Fruit fly (Drosophila melanogaster): ENCODE results near the gene CG42266.

The CG42266 gene

DNA sequence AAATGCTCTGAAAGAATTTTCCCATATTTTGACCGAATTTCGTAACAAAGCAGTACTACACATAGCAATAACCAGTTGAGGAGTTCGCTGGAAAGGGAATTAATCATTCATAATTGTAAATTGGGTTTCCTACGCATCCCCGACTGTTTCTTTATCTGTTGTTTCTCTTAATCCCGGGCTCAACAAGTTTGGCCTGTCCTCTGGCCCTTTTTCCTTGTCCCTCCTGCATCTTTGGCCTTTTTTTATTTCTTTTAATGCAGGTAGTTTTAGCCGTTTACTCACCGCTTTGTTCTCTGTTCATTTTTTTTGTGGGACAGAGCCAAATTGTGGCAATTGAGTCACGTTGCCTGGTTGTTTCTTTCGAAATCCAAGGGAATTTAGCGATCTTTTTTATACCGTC, 13.6 kb upstream of the CG42266 start:
- TF ChIP-seq CG33557 (GFP tag; optimal IDR thresholded peaks at IDR 0.05) (no peak), CG11695 (GFP tag; IDR thresholded peaks at IDR 0.05) (no peak), eve (GFP tag; optimal IDR thresholded peaks at IDR 0.05) (peak in 1 of 2 experiments; percentile 63), CG15696 (tag; optimal IDR thresholded peaks at IDR 0.05) (no peak), CG6272 (GFP tag; IDR thresholded peaks at IDR 0.05) (no peak), Mes4 (GFP tag; optimal IDR thresholded peaks at IDR 0.05) (no peak), pb (GFP tag; optimal IDR thresholded peaks at IDR 0.05) (no peak), CG3281 (GFP tag; optimal IDR thresholded peaks at IDR 0.05) (no peak), CG15479 (GFP tag; optimal IDR thresholded peaks at IDR 0.05) (peak; percentile 25), BtbVII (GFP tag; optimal IDR thresholded peaks at IDR 0.05) (no peak), Lhr (GFP tag; optimal IDR thresholded peaks at IDR 0.05) (no peak), tll (GFP tag; optimal IDR thresholded peaks at IDR 0.05) (peak in 1 of 2 experiments; percentile 32), CG1529 (GFP tag; optimal IDR thresholded peaks at IDR 0.05) (no peak), cato (GFP tag; optimal IDR thresholded peaks at IDR 0.05; ENCODE audit: borderline replicate concordance) (no peak), Six4 (GFP tag; optimal IDR thresholded peaks at IDR 0.05) (no peak), tna (GFP tag; IDR thresholded peaks at IDR 0.05; ENCODE audit: partially characterized antibody) (no peak), lilli (GFP tag; optimal IDR thresholded peaks at IDR 0.05) (no peak), bsh (GFP tag; optimal IDR thresholded peaks at IDR 0.05) (no peak), rib (GFP tag; IDR thresholded peaks at IDR 0.05) (0 out of 2 replicates have a peak, but pooled peaks have one; percentile 13), nom (GFP tag; optimal IDR thresholded peaks at IDR 0.05) (peak; percentile 17), GATAe (GFP tag; conservative IDR thresholded peaks at IDR 0.05) (no peak), gsb (GFP tag; IDR thresholded peaks at IDR 0.05) (no peak), mld (GFP tag; IDR thresholded peaks at IDR 0.05; ENCODE audit: partially characterized antibody) (no peak), zen (tag; optimal IDR thresholded peaks at IDR 0.05) (peak; percentile 17), ems (GFP tag; optimal IDR thresholded peaks at IDR 0.05) (no peak), CG17802 (tag; optimal IDR thresholded peaks at IDR 0.05) (no peak), CG1602 (GFP tag; optimal IDR thresholded peaks at IDR 0.05) (no peak), Scr (GFP tag; IDR thresholded peaks at IDR 0.05; ENCODE audit: partially characterized antibody) (no peak), Gsc (GFP tag; IDR thresholded peaks at IDR 0.05) (no peak)

DNA sequence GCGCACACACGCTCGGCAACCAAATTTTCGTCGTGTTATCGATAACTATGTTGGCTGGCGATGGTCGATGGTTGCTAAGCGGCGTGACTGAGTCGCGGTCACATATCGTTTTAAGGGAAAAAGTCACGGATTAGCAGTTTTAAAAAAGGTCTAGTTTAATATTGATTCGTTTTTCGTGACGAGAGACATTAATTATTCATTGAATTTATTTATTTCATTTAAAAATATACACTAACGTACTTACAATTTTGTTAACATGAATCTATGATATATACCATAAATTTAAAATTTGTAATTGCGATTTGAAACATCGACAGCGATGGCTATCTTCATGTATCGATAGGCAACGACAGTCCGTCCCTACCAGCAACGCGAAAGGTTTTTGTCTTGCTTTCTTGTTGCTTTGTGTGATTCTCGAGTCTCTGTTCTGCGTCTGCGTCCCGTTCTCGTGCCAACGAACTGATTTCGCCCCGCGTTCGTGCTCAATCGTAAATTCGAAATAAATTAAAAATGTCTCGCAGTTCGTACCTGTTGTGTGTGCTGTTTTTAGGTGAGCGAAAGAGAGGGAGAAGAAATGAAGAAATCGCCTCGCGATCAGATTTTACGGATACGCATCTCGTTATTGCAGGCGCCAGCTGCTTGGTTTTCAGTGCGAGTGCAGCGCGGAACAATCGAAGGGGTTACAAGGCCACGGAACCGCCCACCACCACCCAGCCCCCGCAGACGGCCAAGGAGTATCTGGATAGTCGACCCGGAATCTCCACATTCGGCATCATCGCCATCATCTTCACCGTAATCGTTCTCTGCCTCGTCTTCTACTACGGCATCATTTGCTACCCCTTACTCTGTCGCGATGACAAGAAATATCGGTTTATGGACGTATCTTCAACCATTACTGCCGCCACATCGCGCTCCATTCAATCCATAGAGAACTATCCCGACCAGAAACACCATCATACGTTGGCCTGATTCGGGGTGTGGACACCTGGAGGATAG, 12.7 kb upstream of the CG42266 start, which contains the start of the genes Hyls1, chif and CG4455:
Gene Hyls1, minus strand, starts transcription at position 44 of the 996 bp plus-strand sequence.
Gene chif, minus strand, starts transcription at position 44 of the 996 bp plus-strand sequence.
Gene CG4455, plus strand, starts transcription at position 350 of the 996 bp plus-strand sequence.
- TF ChIP-seq ato (GFP tag; IDR thresholded peaks at IDR 0.05; ENCODE audit: partially characterized antibody) (peak; percentile 65; the same call in 1 of the 2 replicates), jigr1 (GFP tag; IDR thresholded peaks at IDR 0.05) (no peak), CG17186 (GFP tag; optimal IDR thresholded peaks at IDR 0.05) (no peak), CG31441 (GFP tag; IDR thresholded peaks at IDR 0.05) (peak; percentile 93), CG1024 (GFP tag; IDR thresholded peaks at IDR 0.05) (no peak), CG4282 (GFP tag; optimal IDR thresholded peaks at IDR 0.05) (no peak), yki (optimal IDR thresholded peaks at IDR 0.05) (peak; percentile 3), repo (GFP tag; optimal IDR thresholded peaks at IDR 0.05) (no peak), Sox100B (GFP tag; optimal IDR thresholded peaks at IDR 0.05) (peak; percentile 50), nom (GFP tag; optimal IDR thresholded peaks at IDR 0.05) (no peak), CG7928 (GFP tag; optimal IDR thresholded peaks at IDR 0.05) (peak; percentile 57), CG2712 (tag; optimal IDR thresholded peaks at IDR 0.05) (peak; percentile 73), Hmr (GFP tag; optimal IDR thresholded peaks at IDR 0.05) (peak; percentile 44), pan (optimal IDR thresholded peaks at IDR 0.05) (no peak), pan (GFP tag; optimal IDR thresholded peaks at IDR 0.05 in 1 of 2, IDR thresholded peaks at IDR 0.05 in 1 of 2) (peak in 1 of 2 experiments; percentile 41), pnt (GFP tag; optimal IDR thresholded peaks at IDR 0.05) (no peak), CG6689 (GFP tag; IDR thresholded peaks at IDR 0.05) (no peak), CG6765 (GFP tag; optimal IDR thresholded peaks at IDR 0.05) (no peak), Ets97D (GFP tag; optimal IDR thresholded peaks at IDR 0.05) (peak; percentile 26), dpn (GFP tag; optimal IDR thresholded peaks at IDR 0.05) (peak in 1 of 2 experiments; percentile 30), CG14965 (GFP tag; optimal IDR thresholded peaks at IDR 0.05; ENCODE audit: borderline replicate concordance) (no peak)

All from whole organism, embryonic.